Worm (Caenorhabditis elegans): ENCODE measurements around the gene F37A4.5.

Gene F37A4.5

ce11 chrIII:6690490-6690889 lies 21.2 kb upstream of the F37A4.5 start:
- no peak for TF ChIP-seq fos-1 (tag; optimal IDR thresholded peaks at IDR 0.05)
- no peak for TF ChIP-seq nhr-23 (tag; optimal IDR thresholded peaks at IDR 0.05)
- no peak for TF ChIP-seq dmd-4 (tag; optimal IDR thresholded peaks at IDR 0.05)
- no peak for TF ChIP-seq ZK546.5 (tag; optimal IDR thresholded peaks at IDR 0.05)
- TF ChIP-seq mdl-1 (tag; optimal IDR thresholded peaks at IDR 0.05), result peak in 1 of 2 experiments; percentile 38
- no peak for TF ChIP-seq lin-13 (GFP tag; optimal IDR thresholded peaks at IDR 0.05)
- no peak for TF ChIP-seq sma-3 (GFP tag; optimal IDR thresholded peaks at IDR 0.05)
- TF ChIP-seq lin-11 (tag; optimal IDR thresholded peaks at IDR 0.05), result no peak
- peak; percentile 58 for TF ChIP-seq C34F6.9 (tag; optimal IDR thresholded peaks at IDR 0.05)
- TF ChIP-seq mbf-1 (tag; optimal IDR thresholded peaks at IDR 0.05), result no peak
- TF ChIP-seq R02D3.7 (tag; optimal IDR thresholded peaks at IDR 0.05), result no peak
- TF ChIP-seq sma-9 (GFP tag; optimal IDR thresholded peaks at IDR 0.05), result peak; percentile 18
- no peak for TF ChIP-seq sma-9 (tag; optimal IDR thresholded peaks at IDR 0.05)
- TF ChIP-seq nhr-77 (tag; optimal IDR thresholded peaks at IDR 0.05), result no peak
- TF ChIP-seq elt-1 (tag; optimal IDR thresholded peaks at IDR 0.05), result no peak
- TF ChIP-seq ceh-16 (tag; optimal IDR thresholded peaks at IDR 0.05), result no peak
- no peak for TF ChIP-seq ztf-4 (tag; optimal IDR thresholded peaks at IDR 0.05)
- no peak for TF ChIP-seq unc-62 (GFP tag; optimal IDR thresholded peaks at IDR 0.05)
- no peak for TF ChIP-seq F13H6.1 (tag; optimal IDR thresholded peaks at IDR 0.05)
- TF ChIP-seq lsy-2 (tag; optimal IDR thresholded peaks at IDR 0.05), result peak in 1 of 2 experiments; percentile 45
- peak; percentile 21 for TF ChIP-seq crh-2 (tag; optimal IDR thresholded peaks at IDR 0.05)

ce11 chrIII:6693285-6693684 lies 18.4 kb upstream of the F37A4.5 start:
- peak; percentile 93 for TF ChIP-seq fos-1 (tag; optimal IDR thresholded peaks at IDR 0.05)
- TF ChIP-seq crh-2 (tag; optimal IDR thresholded peaks at IDR 0.05), result peak; percentile 11
- no peak for TF ChIP-seq lsy-2 (tag; optimal IDR thresholded peaks at IDR 0.05)
- TF ChIP-seq skn-1 (tag; optimal IDR thresholded peaks at IDR 0.05), result peak; percentile 24
- peak; percentile 5 for TF ChIP-seq sma-9 (GFP tag; optimal IDR thresholded peaks at IDR 0.05)
- TF ChIP-seq sma-9 (tag; optimal IDR thresholded peaks at IDR 0.05), result no peak
- TF ChIP-seq nhr-6 (tag; optimal IDR thresholded peaks at IDR 0.05), result no peak
- no peak for TF ChIP-seq nhr-25 (tag; optimal IDR thresholded peaks at IDR 0.05)

ce11 chrIII:6695189-6695588 lies 16.5 kb upstream of the F37A4.5 start:
- TF ChIP-seq sem-4 (tag; optimal IDR thresholded peaks at IDR 0.05) (peak; percentile 26), lin-11 (tag; optimal IDR thresholded peaks at IDR 0.05) (peak; percentile 63), mdl-1 (tag; optimal IDR thresholded peaks at IDR 0.05) (peak; percentile 10 to 36), egl-27 (tag; optimal IDR thresholded peaks at IDR 0.05) (no peak), mbf-1 (tag; optimal IDR thresholded peaks at IDR 0.05) (no peak), fos-1 (tag; optimal IDR thresholded peaks at IDR 0.05) (peak; percentile 25), crh-2 (tag; optimal IDR thresholded peaks at IDR 0.05) (peak; percentile 50), ama-1 (optimal IDR thresholded peaks at IDR 0.05) (no peak), nhr-237 (tag; optimal IDR thresholded peaks at IDR 0.05) (no peak), nhr-129 (tag; optimal IDR thresholded peaks at IDR 0.05) (peak; percentile 59), sma-9 (GFP tag; optimal IDR thresholded peaks at IDR 0.05) (peak; percentile 61), sma-9 (tag; optimal IDR thresholded peaks at IDR 0.05) (no peak), peb-1 (tag; optimal IDR thresholded peaks at IDR 0.05) (no peak), unc-39 (tag; optimal IDR thresholded peaks at IDR 0.05) (no peak), ceh-82 (tag; optimal IDR thresholded peaks at IDR 0.05) (no peak), skn-1 (tag; optimal IDR thresholded peaks at IDR 0.05) (no peak), gmeb-1 (tag; optimal IDR thresholded peaks at IDR 0.05) (no peak), C34F6.9 (tag; optimal IDR thresholded peaks at IDR 0.05) (peak; percentile 77), unc-55 (GFP tag; optimal IDR thresholded peaks at IDR 0.05) (peak; percentile 75), nhr-10 (tag; optimal IDR thresholded peaks at IDR 0.05) (no peak), ZK546.5 (tag; optimal IDR thresholded peaks at IDR 0.05) (no peak), ztf-1 (GFP tag; conservative IDR thresholded peaks at IDR 0.05) (no peak), blmp-1 (tag; optimal IDR thresholded peaks at IDR 0.05; ENCODE audit: insufficient read depth) (no peak), lin-39 (tag; optimal IDR thresholded peaks at IDR 0.05) (no peak), elt-1 (tag; optimal IDR thresholded peaks at IDR 0.05) (no peak), nhr-12 (tag; optimal IDR thresholded peaks at IDR 0.05) (no peak), nhr-23 (tag; optimal IDR thresholded peaks at IDR 0.05) (no peak), mab-5 (tag; optimal IDR thresholded peaks at IDR 0.05) (peak; percentile 15), elt-3 (tag; optimal IDR thresholded peaks at IDR 0.05) (no peak), nhr-21 (tag; optimal IDR thresholded peaks at IDR 0.05) (no peak), zag-1 (tag; optimal IDR thresholded peaks at IDR 0.05) (peak; percentile 49), snpc-4 (tag; optimal IDR thresholded peaks at IDR 0.05) (peak; percentile 25), sma-3 (GFP tag; optimal IDR thresholded peaks at IDR 0.05) (no peak), unc-62 (GFP tag; optimal IDR thresholded peaks at IDR 0.05) (no peak), nhr-11 (tag; optimal IDR thresholded peaks at IDR 0.05) (no peak), ztf-4 (tag; optimal IDR thresholded peaks at IDR 0.05) (peak; percentile 50), lsy-2 (tag; optimal IDR thresholded peaks at IDR 0.05) (peak in 1 of 2 experiments; percentile 55), R02D3.7 (tag; optimal IDR thresholded peaks at IDR 0.05) (no peak), lin-13 (GFP tag; optimal IDR thresholded peaks at IDR 0.05) (peak; percentile 46), ceh-16 (tag; optimal IDR thresholded peaks at IDR 0.05) (no peak), F13H6.1 (tag; optimal IDR thresholded peaks at IDR 0.05) (peak; percentile 21), nhr-77 (tag; optimal IDR thresholded peaks at IDR 0.05) (no peak), alr-1 (tag; optimal IDR thresholded peaks at IDR 0.05) (no peak), aly-2 (tag; optimal IDR thresholded peaks at IDR 0.05) (no peak), nhr-25 (tag; optimal IDR thresholded peaks at IDR 0.05) (no peak)

All from whole organism, L2 larva.